Fruit fly (Drosophila melanogaster): ENCODE results near the gene CG13728.

CG13728 gene

DNA sequence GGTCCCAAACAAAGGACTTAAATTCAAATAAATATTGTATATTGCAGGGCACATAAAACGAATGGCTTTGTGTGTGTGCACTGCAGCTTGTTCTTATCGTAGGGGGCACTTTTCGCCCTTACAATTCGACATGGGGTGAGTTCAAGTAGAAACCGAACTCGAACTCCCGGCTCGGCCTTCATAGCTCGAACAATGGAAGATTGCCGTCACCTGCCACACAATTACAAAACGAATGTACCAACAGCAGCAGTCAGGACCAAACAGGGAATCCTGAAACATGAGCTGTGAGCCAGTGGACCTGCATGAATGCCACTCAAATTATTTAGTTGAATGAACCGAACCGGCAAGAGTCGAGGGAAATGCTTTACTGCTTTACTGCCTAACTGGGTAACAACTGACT lies 20.6 kb downstream of the CG13728 start (continued):
- TF ChIP-seq Sry-β (GFP tag; optimal IDR thresholded peaks at IDR 0.05): no peak
- TF ChIP-seq CG31388 (GFP tag; optimal IDR thresholded peaks at IDR 0.05): no peak
- no peak for TF ChIP-seq dati (GFP tag; IDR thresholded peaks at IDR 0.05)
- TF ChIP-seq Dfd (GFP tag; optimal IDR thresholded peaks at IDR 0.05): no peak
- TF ChIP-seq CG9215 (GFP tag; IDR thresholded peaks at IDR 0.05): no peak
- TF ChIP-seq CG34224 (GFP tag; IDR thresholded peaks at IDR 0.05; ENCODE audit: partially characterized antibody): no peak
- TF ChIP-seq sima (GFP tag; optimal IDR thresholded peaks at IDR 0.05): no peak
- TF ChIP-seq D (optimal IDR thresholded peaks at IDR 0.05): peak; percentile 85
- no peak for TF ChIP-seq D (GFP tag; optimal IDR thresholded peaks at IDR 0.05)
- no peak for TF ChIP-seq en (GFP tag; optimal IDR thresholded peaks at IDR 0.05)
- TF ChIP-seq nerfin-1 (tag; optimal IDR thresholded peaks at IDR 0.05): peak; percentile 6
- no peak for TF ChIP-seq CG32532 (GFP tag; IDR thresholded peaks at IDR 0.05)
- TF ChIP-seq tx (GFP tag; optimal IDR thresholded peaks at IDR 0.05): no peak
- TF ChIP-seq otp (GFP tag; IDR thresholded peaks at IDR 0.05): no peak
- TF ChIP-seq CG14965 (GFP tag; optimal IDR thresholded peaks at IDR 0.05; ENCODE audit: borderline replicate concordance): no peak
- TF ChIP-seq CG5180 (GFP tag; optimal IDR thresholded peaks at IDR 0.05): peak; percentile 16
- no peak for TF ChIP-seq hth (optimal IDR thresholded peaks at IDR 0.05)
- no peak for TF ChIP-seq disco-r (GFP tag; optimal IDR thresholded peaks at IDR 0.05)
- TF ChIP-seq gsb-n (tag; optimal IDR thresholded peaks at IDR 0.05): peak; percentile 54
- no peak for TF ChIP-seq Hand (GFP tag; optimal IDR thresholded peaks at IDR 0.05)
- TF ChIP-seq fd96Cb (tag; optimal IDR thresholded peaks at IDR 0.05): no peak
- TF ChIP-seq tll (GFP tag; optimal IDR thresholded peaks at IDR 0.05): peak in 1 of 2 experiments; percentile 63
- TF ChIP-seq HLHmδ (GFP tag; optimal IDR thresholded peaks at IDR 0.05): no peak
- TF ChIP-seq wor (GFP tag; IDR thresholded peaks at IDR 0.05): no peak
- no peak for TF ChIP-seq gsb (GFP tag; IDR thresholded peaks at IDR 0.05)

DNA sequence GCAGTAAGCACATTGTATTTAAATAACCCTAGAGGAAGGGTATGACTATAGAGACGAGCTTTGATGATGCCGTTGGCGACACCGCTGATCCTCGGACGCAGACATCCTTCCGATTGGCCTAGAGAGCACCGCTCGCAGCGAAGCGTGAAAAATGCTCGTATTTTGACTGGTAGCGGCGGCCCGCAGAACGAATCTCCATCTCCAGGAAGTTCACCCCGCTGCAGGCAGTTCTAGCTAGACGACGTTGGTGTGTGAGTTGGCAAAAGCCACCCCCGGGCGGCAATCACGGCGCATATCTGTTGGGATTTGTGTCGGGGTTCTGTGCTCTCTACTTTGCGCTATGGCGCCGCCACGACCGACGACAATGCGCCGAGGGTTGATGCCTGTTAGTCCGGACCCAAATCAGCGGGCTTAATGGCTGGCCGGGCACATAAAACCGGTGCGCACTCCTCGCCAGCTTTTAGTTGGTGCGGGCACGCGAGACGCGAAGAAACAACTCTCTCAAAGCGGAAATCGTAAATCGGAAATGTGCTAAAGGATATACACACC lies 23.2 kb downstream of the CG13728 start, which contains the start of gene tap:
Gene tap, plus strand, starts transcription at position 458 of the 549 bp plus-strand sequence.
- TF ChIP-seq CG13894 (tag; optimal IDR thresholded peaks at IDR 0.05) (peak; percentile 62), CG8359 (GFP tag; optimal IDR thresholded peaks at IDR 0.05; ENCODE audit: borderline replicate concordance) (no peak), kni (GFP tag; optimal IDR thresholded peaks at IDR 0.05) (peak; percentile 25), Doc3 (GFP tag; IDR thresholded peaks at IDR 0.05; ENCODE audit: partially characterized antibody) (no peak), CG11560 (tag; IDR thresholded peaks at IDR 0.05) (no peak), tll (GFP tag; optimal IDR thresholded peaks at IDR 0.05) (no peak), Nf-YB (GFP tag; optimal IDR thresholded peaks at IDR 0.05) (peak; percentile 91), Hey (tag; optimal IDR thresholded peaks at IDR 0.05) (peak; percentile 79), gcm2 (GFP tag; optimal IDR thresholded peaks at IDR 0.05) (no peak), CG15011 (GFP tag; optimal IDR thresholded peaks at IDR 0.05) (no peak), oc (tag; optimal IDR thresholded peaks at IDR 0.05) (peak; percentile 17), CG34422 (GFP tag; IDR thresholded peaks at IDR 0.05) (no peak), seq (GFP tag; IDR thresholded peaks at IDR 0.05) (peak; percentile 46; the same call in 1 of the 2 replicates), so (GFP tag; IDR thresholded peaks at IDR 0.05) (no peak), CG4424 (GFP tag; optimal IDR thresholded peaks at IDR 0.05) (no peak), dysf (GFP tag; IDR thresholded peaks at IDR 0.05) (no peak), ewg (GFP tag; optimal IDR thresholded peaks at IDR 0.05) (peak; percentile 21), gsb-n (tag; optimal IDR thresholded peaks at IDR 0.05) (peak; percentile 89), CG2199 (GFP tag; IDR thresholded peaks at IDR 0.05) (0 out of 3 replicates have a peak, but pooled peaks have one; percentile 31), CG4404 (GFP tag; IDR thresholded peaks at IDR 0.05) (no peak), Ets65A (GFP tag) (peak; percentile 70), pros (GFP tag; optimal IDR thresholded peaks at IDR 0.05) (peak; percentile 77), Nf-YC (tag; optimal IDR thresholded peaks at IDR 0.05) (peak; percentile 93), nerfin-1 (tag; optimal IDR thresholded peaks at IDR 0.05) (peak; percentile 35)

Data from whole organism, embryonic.